Worm (Caenorhabditis elegans): ENCODE data around the gene chst-1.

ce11 chrII:8127290-8127689, 20.5 kb upstream of the chst-1 start:
- TF ChIP-seq dao-5 (tag; optimal IDR thresholded peaks at IDR 0.05) (no peak), W03F9.2 (tag; optimal IDR thresholded peaks at IDR 0.05) (no peak)
